Worm (Caenorhabditis elegans) whole organism, midembryonic: ENCODE measurements around the gene anp-1.

Source experiments
- T22C8.4 ChIP-seq: fragments of 200-800 bp; sonication (Bioruptor generic); IDR thresholded peaks from 2 replicates; pipeline ENCODE4 v1.3.6; 2022; ENCODE audit warnings: missing genetic modification characterization, missing compliant biosample characterization
- cog-1 ChIP-seq: sonication (generic microtip); optimal IDR thresholded peaks from 2 replicates; lab custom pipeline; 2016; ENCODE audit warnings: missing genetic modification characterization, missing compliant biosample characterization
- flt-1 ChIP-seq: fragments of 200-800 bp; sonication (Bioruptor generic); IDR thresholded peaks from 2 replicates; pipeline ENCODE4 v1.3.6; 2022; ENCODE audit warnings: missing genetic modification characterization, missing compliant biosample characterization
- klf-2 ChIP-seq: fragments of 200-800 bp; sonication (Bioruptor generic); conservative IDR thresholded peaks from 2 replicates; pipeline ENCODE4 v1.3.6; 2022; ENCODE audit warnings: missing genetic modification reagents, missing genetic modification characterization, missing compliant biosample characterization
- ref-1 ChIP-seq: fragments of 200-800 bp; sonication (Bioruptor generic); conservative IDR thresholded peaks from 2 replicates; pipeline ENCODE4 v1.3.6; 2022; ENCODE audit warnings: missing genetic modification reagents, missing genetic modification characterization, missing compliant biosample characterization
- tab-1 ChIP-seq: fragments of 200-800 bp; sonication (Bioruptor generic); IDR thresholded peaks from 2 replicates; pipeline ENCODE4 v1.3.6; 2022; ENCODE audit warnings: missing genetic modification characterization, missing compliant biosample characterization
- ztf-23 ChIP-seq: fragments of 200-800 bp; sonication (Bioruptor generic); IDR thresholded peaks from 2 replicates; pipeline ENCODE4 v1.3.6; 2022; ENCODE audit warnings: missing genetic modification reagents, missing genetic modification characterization, missing compliant biosample characterization
- ztf-29 ChIP-seq: fragments of 200-800 bp; sonication (Bioruptor generic); IDR thresholded peaks from 2 replicates; pipeline ENCODE4 v1.3.6; 2022; ENCODE audit warnings: missing genetic modification reagents, missing genetic modification characterization, missing compliant biosample characterization

- no peak for TF ChIP-seq flt-1 (GFP tag; lab: Robert Waterston, UW)
- no peak for TF ChIP-seq klf-2 (GFP tag; lab: Robert Waterston, UW)
- TF ChIP-seq tab-1 (GFP tag; lab: Robert Waterston, UW): no peak
- TF ChIP-seq cog-1 (tag; lab: Kevin White, UChicago): no peak
- TF ChIP-seq ztf-23: no peak
- TF ChIP-seq T22C8.4: no peak
- TF ChIP-seq ref-1 (GFP tag; lab: Robert Waterston, UW): no peak
- TF ChIP-seq ztf-29 (GFP tag; lab: Robert Waterston, UW): no peak
These were observed 44.8 kb downstream of the anp-1 start, which contains the start of gene ttr-27 for ce11 chrV:12904054-12904453.
